Fruit fly (Drosophila melanogaster): ENCODE data around the gene CG43703.

The CG43703 gene

dm6 chr2L:3769718-3770461 lies 4.6 kb downstream of the CG43703 start (continued):
- no peak for TF ChIP-seq onecut (GFP tag; IDR thresholded peaks at IDR 0.05)
- TF ChIP-seq CG12769 (tag; optimal IDR thresholded peaks at IDR 0.05), result no peak
- no peak for TF ChIP-seq aop (GFP tag; IDR thresholded peaks at IDR 0.05)
- no peak for TF ChIP-seq CG4360 (GFP tag; IDR thresholded peaks at IDR 0.05)
- TF ChIP-seq otp (GFP tag; IDR thresholded peaks at IDR 0.05), result 0 out of 3 replicates have a peak, but pooled peaks have one; percentile 5
- no peak for TF ChIP-seq CG9797 (GFP tag; optimal IDR thresholded peaks at IDR 0.05)
- TF ChIP-seq Gsc (GFP tag; IDR thresholded peaks at IDR 0.05), result no peak
- no peak for TF ChIP-seq CG43689 (GFP tag; IDR thresholded peaks at IDR 0.05)
- peak; percentile 22 for TF ChIP-seq Vsx1 (GFP tag; optimal IDR thresholded peaks at IDR 0.05)
- TF ChIP-seq chn (GFP tag; optimal IDR thresholded peaks at IDR 0.05), result no peak
- TF ChIP-seq Taf1 (GFP tag; IDR thresholded peaks at IDR 0.05), result no peak
- TF ChIP-seq CG6654 (GFP tag; optimal IDR thresholded peaks at IDR 0.05), result no peak
- TF ChIP-seq CG11504 (tag; optimal IDR thresholded peaks at IDR 0.05), result peak; percentile 81
- TF ChIP-seq CG14965 (GFP tag; optimal IDR thresholded peaks at IDR 0.05; ENCODE audit: borderline replicate concordance), result no peak
- TF ChIP-seq CG17802 (tag; optimal IDR thresholded peaks at IDR 0.05), result no peak
- TF ChIP-seq CG32772 (GFP tag; IDR thresholded peaks at IDR 0.05), result 0 out of 2 replicates have a peak, but pooled peaks have one; percentile 13
- TF ChIP-seq CG16813 (GFP tag; IDR thresholded peaks at IDR 0.05; ENCODE audit: partially characterized antibody), result no peak
- no peak for TF ChIP-seq CG12299 (tag; optimal IDR thresholded peaks at IDR 0.05)
- TF ChIP-seq dm (GFP tag; optimal IDR thresholded peaks at IDR 0.05), result no peak
- no peak for TF ChIP-seq Ets97D (GFP tag; optimal IDR thresholded peaks at IDR 0.05)
- peak; percentile 47 for TF ChIP-seq croc (GFP tag; conservative IDR thresholded peaks at IDR 0.05)
- no peak for TF ChIP-seq CG5953 (GFP tag; IDR thresholded peaks at IDR 0.05)
- no peak for TF ChIP-seq CG11456 (GFP tag; IDR thresholded peaks at IDR 0.05)
- TF ChIP-seq CG31388 (GFP tag; optimal IDR thresholded peaks at IDR 0.05), result no peak
- peak in 1 of 2 experiments; percentile 1 for TF ChIP-seq dpn (GFP tag; optimal IDR thresholded peaks at IDR 0.05)
- TF ChIP-seq Mrtf (GFP tag; IDR thresholded peaks at IDR 0.05), result no peak
- TF ChIP-seq gce (GFP tag; IDR thresholded peaks at IDR 0.05), result no peak
- TF ChIP-seq CG18262 (tag; optimal IDR thresholded peaks at IDR 0.05), result peak; percentile 88
- no peak for TF ChIP-seq p53 (GFP tag; optimal IDR thresholded peaks at IDR 0.05)
- peak; percentile 15 for TF ChIP-seq scrt (GFP tag; optimal IDR thresholded peaks at IDR 0.05)
- TF ChIP-seq GATAe (GFP tag; conservative IDR thresholded peaks at IDR 0.05), result no peak
- TF ChIP-seq Atf-2 (GFP tag; optimal IDR thresholded peaks at IDR 0.05), result no peak
- TF ChIP-seq Kr (GFP tag; optimal IDR thresholded peaks at IDR 0.05), result no peak
- TF ChIP-seq CG18619 (GFP tag; optimal IDR thresholded peaks at IDR 0.05), result no peak
- TF ChIP-seq CG10543 (GFP tag; optimal IDR thresholded peaks at IDR 0.05), result no peak
- peak; percentile 13 for TF ChIP-seq CG2202 (tag; optimal IDR thresholded peaks at IDR 0.05)
- no peak for TF ChIP-seq her (GFP tag; optimal IDR thresholded peaks at IDR 0.05)
- TF ChIP-seq abd-A (tag; optimal IDR thresholded peaks at IDR 0.05), result no peak
- TF ChIP-seq Sox100B (GFP tag; optimal IDR thresholded peaks at IDR 0.05), result peak; percentile 72
- no peak for TF ChIP-seq zfh2 (GFP tag; optimal IDR thresholded peaks at IDR 0.05)
- no peak for TF ChIP-seq NfI (GFP tag; optimal IDR thresholded peaks at IDR 0.05)
- no peak for TF ChIP-seq mld (GFP tag; IDR thresholded peaks at IDR 0.05; ENCODE audit: partially characterized antibody)
- no peak for TF ChIP-seq cas (GFP tag; IDR thresholded peaks at IDR 0.05)
- TF ChIP-seq CG8765 (GFP tag; IDR thresholded peaks at IDR 0.05), result no peak
- TF ChIP-seq CG17912 (GFP tag; optimal IDR thresholded peaks at IDR 0.05), result no peak
- peak; percentile 10 for TF ChIP-seq Nf-YC (tag; optimal IDR thresholded peaks at IDR 0.05)
- no peak for TF ChIP-seq CG12155 (GFP tag; optimal IDR thresholded peaks at IDR 0.05)
- TF ChIP-seq CG10979 (tag; optimal IDR thresholded peaks at IDR 0.05), result peak; percentile 81
- no peak for TF ChIP-seq CG7987 (GFP tag; optimal IDR thresholded peaks at IDR 0.05)
- no peak for TF ChIP-seq Mad (GFP tag; optimal IDR thresholded peaks at IDR 0.05)

All from whole organism, embryonic.